Worm (Caenorhabditis elegans): ENCODE measurements around the gene irld-60.

DNA sequence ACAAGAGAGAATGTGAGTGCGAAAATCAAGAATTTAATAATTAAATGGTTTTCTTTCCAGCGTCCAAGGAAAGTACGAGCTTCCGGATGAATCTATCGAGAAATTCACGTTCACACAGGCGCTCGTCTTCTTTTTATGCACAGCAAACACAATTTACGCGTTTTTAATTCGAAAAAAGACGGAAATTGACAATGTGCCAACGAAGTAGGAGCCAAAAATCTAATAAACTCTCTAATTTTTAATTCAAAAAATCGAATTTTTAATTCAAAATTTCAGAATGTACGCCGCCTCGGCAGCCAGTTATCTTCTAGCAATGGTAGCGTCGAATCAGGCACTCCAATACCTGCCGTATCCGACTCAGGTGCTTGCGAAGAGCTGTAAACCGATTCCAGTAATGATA lies 39.0 kb downstream of the irld-60 start:
- TF ChIP-seq snpc-4 (tag; optimal IDR thresholded peaks at IDR 0.05) (no peak), fkh-10 (GFP tag; optimal IDR thresholded peaks at IDR 0.05) (no peak), duxl-1 (tag; optimal IDR thresholded peaks at IDR 0.05; ENCODE audit: poor library complexity) (no peak), vab-7 (GFP tag; IDR thresholded peaks at IDR 0.05) (no peak), unc-39 (tag; optimal IDR thresholded peaks at IDR 0.05) (no peak), ceh-82 (tag; optimal IDR thresholded peaks at IDR 0.05) (no peak), lin-13 (GFP tag; optimal IDR thresholded peaks at IDR 0.05) (no peak), daf-12 (tag; optimal IDR thresholded peaks at IDR 0.05) (no peak), aly-2 (tag; optimal IDR thresholded peaks at IDR 0.05) (no peak), skn-1 (tag; optimal IDR thresholded peaks at IDR 0.05) (no peak), lin-39 (tag; optimal IDR thresholded peaks at IDR 0.05) (no peak)

Measured in whole organism, L4 larva.